Worm (Caenorhabditis elegans) whole organism, late embryonic: ENCODE results near the gene srsx-29.

Experiments
- C38D4.7 ChIP-seq: fragments of 200-800 bp; sonication (Bioruptor generic); optimal IDR thresholded peaks from 2 replicates; lab custom pipeline; 2018; ENCODE audit warnings: mild to moderate bottlenecking, missing genetic modification characterization, moderate library complexity, missing compliant biosample characterization
- F13H6.1 ChIP-seq: sonication (generic microtip); optimal IDR thresholded peaks from 2 replicates; lab custom pipeline; 2016; ENCODE audit warnings: missing genetic modification characterization, missing compliant biosample characterization
- K09A11.1 ChIP-seq: sonication (generic microtip); optimal IDR thresholded peaks from 2 replicates; lab custom pipeline; 2017; ENCODE audit warnings: antibody characterized with exemption, mild to moderate bottlenecking, missing genetic modification characterization, missing compliant biosample characterization; ENCODE audit not compliant: insufficient read depth
- ceh-14 ChIP-seq: sonication (generic microtip); optimal IDR thresholded peaks from 2 replicates; lab custom pipeline; 2016; ENCODE audit warnings: missing genotype, missing genetic modification characterization, missing compliant biosample characterization
- ceh-18 ChIP-seq: sonication (generic microtip); optimal IDR thresholded peaks from 2 replicates; lab custom pipeline; 2016; ENCODE audit warnings: missing genetic modification characterization, missing compliant biosample characterization
- ceh-19 ChIP-seq: fragments of 200-800 bp; sonication (Bioruptor generic); optimal IDR thresholded peaks from 2 replicates; lab custom pipeline; 2018; ENCODE audit warnings: mild to moderate bottlenecking, missing genetic modification characterization, missing compliant biosample characterization
- ceh-22 ChIP-seq: sonication (generic microtip); optimal IDR thresholded peaks from 2 replicates; lab custom pipeline; 2017; ENCODE audit warnings: missing biosample characterization, missing genetic modification characterization
- ceh-24 ChIP-seq: sonication (generic microtip); optimal IDR thresholded peaks from 2 replicates; lab custom pipeline; 2016; ENCODE audit warnings: mild to moderate bottlenecking, missing genetic modification characterization, missing compliant biosample characterization
- ceh-31 ChIP-seq: sonication (generic microtip); optimal IDR thresholded peaks from 2 replicates; lab custom pipeline; 2016; ENCODE audit warnings: missing genetic modification characterization, missing compliant biosample characterization
- ceh-34 ChIP-seq: sonication (generic microtip); optimal IDR thresholded peaks from 2 replicates; lab custom pipeline; 2016; ENCODE audit warnings: mild to moderate bottlenecking, missing genetic modification characterization, missing compliant biosample characterization
- ceh-45 ChIP-seq: fragments of 200-800 bp; sonication (Bioruptor generic); IDR thresholded peaks from 2 replicates; pipeline ENCODE4 v1.3.6; 2022; ENCODE audit warnings: missing genetic modification reagents, missing genetic modification characterization, missing compliant biosample characterization
- ceh-6 ChIP-seq: fragments of 200-800 bp; sonication (Bioruptor generic); optimal IDR thresholded peaks from 2 replicates; lab custom pipeline; 2018; ENCODE audit warnings: mild to moderate bottlenecking, missing genetic modification characterization, missing compliant biosample characterization
- che-1 ChIP-seq: sonication (generic microtip); optimal IDR thresholded peaks from 2 replicates; lab custom pipeline; 2016; ENCODE audit warnings: mild to moderate bottlenecking, missing genetic modification characterization, missing compliant biosample characterization
- elt-4 ChIP-seq: sonication (generic microtip); optimal IDR thresholded peaks from 2 replicates; lab custom pipeline; 2016; ENCODE audit warnings: missing genetic modification characterization, missing compliant biosample characterization
- eyg-1 ChIP-seq: sonication (generic microtip); optimal IDR thresholded peaks from 2 replicates; lab custom pipeline; 2016; ENCODE audit warnings: missing genotype, missing genetic modification characterization, missing compliant biosample characterization
- fkh-10 ChIP-seq: fragments of 150-350 bp; optimal IDR thresholded peaks from 2 replicates; lab custom pipeline; 2014; ENCODE audit warnings: missing biosample characterization, missing genetic modification reagents, missing genetic modification characterization
- fkh-6 ChIP-seq: sonication (generic microtip); optimal IDR thresholded peaks from 2 replicates; lab custom pipeline; 2016; ENCODE audit warnings: missing genetic modification characterization, missing compliant biosample characterization
- hlh-30 ChIP-seq: sonication (generic microtip); optimal IDR thresholded peaks from 2 replicates; lab custom pipeline; 2017; ENCODE audit warnings: antibody characterized with exemption, missing genetic modification characterization, missing compliant biosample characterization; ENCODE audit not compliant: insufficient read depth
- lim-6 ChIP-seq: sonication (generic microtip); optimal IDR thresholded peaks from 2 replicates; lab custom pipeline; 2016; ENCODE audit warnings: missing genetic modification characterization, missing compliant biosample characterization
- lin-11 ChIP-seq: fragments of 200-800 bp; sonication (Bioruptor generic); optimal IDR thresholded peaks from 2 replicates; lab custom pipeline; 2018; ENCODE audit warnings: mild to moderate bottlenecking, missing genetic modification characterization, missing compliant biosample characterization
- mec-3 ChIP-seq: sonication (generic microtip); optimal IDR thresholded peaks from 2 replicates; lab custom pipeline; 2016; ENCODE audit warnings: borderline replicate concordance, missing genetic modification characterization, missing compliant biosample characterization
- nhr-11 ChIP-seq: fragments of 150-350 bp; optimal IDR thresholded peaks from 2 replicates; lab custom pipeline; 2014; ENCODE audit warnings: missing biosample characterization, missing genetic modification characterization
- nhr-232 ChIP-seq: sonication (generic microtip); optimal IDR thresholded peaks from 2 replicates; lab custom pipeline; 2016; ENCODE audit warnings: missing genetic modification characterization, missing compliant biosample characterization
- pat-9 ChIP-seq: fragments of 200-800 bp; sonication (Bioruptor generic); optimal IDR thresholded peaks from 2 replicates; lab custom pipeline; 2018; ENCODE audit warnings: mild to moderate bottlenecking, missing genetic modification characterization, moderate library complexity, missing compliant biosample characterization
- pax-1 ChIP-seq: fragments of 150-350 bp; optimal IDR thresholded peaks from 2 replicates; lab custom pipeline; 2014; ENCODE audit warnings: missing biosample characterization, missing genetic modification characterization
- pha-4 ChIP-seq: fragments of 150-350 bp; optimal IDR thresholded peaks from 2 replicates; lab custom pipeline; 2018; ENCODE audit warnings: missing biosample characterization, missing genetic modification reagents, missing genetic modification characterization
- pros-1 ChIP-seq: fragments of 150-350 bp; optimal IDR thresholded peaks from 2 replicates; lab custom pipeline; 2014; ENCODE audit warnings: missing biosample characterization, missing genetic modification reagents, missing genetic modification characterization
- ref-2 ChIP-seq: sonication (generic microtip); optimal IDR thresholded peaks from 2 replicates; lab custom pipeline; 2016; ENCODE audit warnings: missing genetic modification characterization, missing compliant biosample characterization
- sdc-2 ChIP-seq: sonication (generic microtip); optimal IDR thresholded peaks from 2 replicates; lab custom pipeline; 2016; ENCODE audit warnings: missing genotype, missing genetic modification characterization, missing compliant biosample characterization
- sox-2 ChIP-seq: fragments of 200-800 bp; sonication (Bioruptor generic); IDR thresholded peaks from 2 replicates; pipeline ENCODE4 v1.3.6; 2022; ENCODE audit warnings: missing genetic modification reagents, missing genetic modification characterization, missing compliant biosample characterization
- syd-9 ChIP-seq: sonication (generic microtip); optimal IDR thresholded peaks from 2 replicates; lab custom pipeline; 2016; ENCODE audit warnings: mild to moderate bottlenecking, missing genetic modification characterization, moderate library complexity, missing compliant biosample characterization
- unc-3 ChIP-seq, 2 experiments: fragments of 200-800 bp in 1 of 2; sonication (Bioruptor generic) in 1 of 2; sonication (generic microtip) in 1 of 2; conservative IDR thresholded peaks in 1 of 2; optimal IDR thresholded peaks in 1 of 2; 2 replicates each; pipeline versions ENCODE4 v1.3.6 to Lab custom; 2016 to 2022; ENCODE audit warnings: missing compliant biosample characterization in 2 of 2, missing genetic modification characterization in 2 of 2, missing genetic modification reagents in 1 of 2
- unc-55 ChIP-seq: sonication (generic microtip); optimal IDR thresholded peaks from 2 replicates; lab custom pipeline; 2017; ENCODE audit warnings: missing biosample characterization, missing genetic modification reagents, missing genetic modification characterization
- unc-86 ChIP-seq: sonication (generic microtip); optimal IDR thresholded peaks from 2 replicates; lab custom pipeline; 2016; ENCODE audit warnings: missing genetic modification characterization, missing compliant biosample characterization
- ztf-16 ChIP-seq: sonication (generic microtip); optimal IDR thresholded peaks from 2 replicates; lab custom pipeline; 2017; ENCODE audit warnings: missing genetic modification characterization, missing compliant biosample characterization

srsx-29 gene

DNA sequence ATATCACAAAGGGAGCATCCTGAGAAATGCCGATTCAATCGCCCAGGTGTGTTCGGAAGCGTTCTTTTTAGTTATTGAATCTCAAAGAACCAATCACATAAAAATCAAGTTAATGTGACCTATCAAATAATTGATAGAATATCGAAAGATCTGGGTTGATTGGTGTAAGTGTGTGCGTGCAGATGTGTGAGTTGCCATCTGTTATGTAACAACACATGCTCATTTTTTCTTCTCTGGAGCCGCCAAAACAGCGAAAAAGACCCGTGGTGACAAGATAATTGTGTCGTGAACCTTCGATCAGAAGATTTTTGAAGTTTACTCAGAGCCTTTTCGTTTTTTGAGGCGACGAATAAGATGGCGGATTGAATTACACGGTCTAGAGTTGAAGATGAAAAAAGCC lies 8.0 kb upstream of the srsx-29 start:
- TF ChIP-seq ceh-18 = peak; percentile 60
- no peak for TF ChIP-seq elt-4 (tag; lab: Kevin White, UChicago)

DNA sequence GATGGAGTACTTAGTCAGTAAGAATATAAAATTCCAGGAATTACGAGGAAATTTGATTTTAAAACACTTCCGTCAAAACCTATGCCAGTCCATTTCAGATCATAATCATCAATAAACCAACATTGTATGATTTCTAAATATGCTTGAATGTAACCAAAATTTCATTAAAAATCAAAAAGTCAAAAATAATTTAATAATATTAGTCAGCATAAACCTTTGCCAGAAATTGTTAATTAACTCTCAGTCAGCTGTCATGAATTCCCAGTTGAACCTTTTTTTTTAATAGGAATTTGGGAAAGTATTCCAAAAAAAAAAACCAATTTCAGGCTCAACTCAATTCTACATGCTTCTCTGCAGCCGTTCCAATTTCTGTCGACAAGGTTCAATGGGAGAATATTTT lies 6.4 kb upstream of the srsx-29 start, which contains the start of gene srsx-26:
TSS of gene srsx-26 (plus strand) at position 301 of the 400 bp plus-strand sequence.
- no peak for TF ChIP-seq ceh-24 (tag; lab: Kevin White, UChicago)
- TF ChIP-seq nhr-232 (tag; lab: Kevin White, UChicago) = no peak
- TF ChIP-seq K09A11.1 (tag; lab: Kevin White, UChicago) = no peak
- TF ChIP-seq mec-3 (tag; lab: Kevin White, UChicago) = no peak
- TF ChIP-seq C38D4.7 (GFP tag; lab: Kevin White, UChicago) = no peak
- TF ChIP-seq sox-2 (GFP tag; lab: Robert Waterston, UW) = no peak
- TF ChIP-seq unc-86 (tag; lab: Kevin White, UChicago) = no peak
- TF ChIP-seq ref-2 (tag; lab: Kevin White, UChicago) = no peak
- no peak for TF ChIP-seq lin-11 (tag; lab: Kevin White, UChicago)
- no peak for TF ChIP-seq nhr-11 (tag; lab: Kevin White, UChicago)
- no peak for TF ChIP-seq unc-3 (GFP tag; conservative IDR thresholded peaks at IDR 0.05; lab: Robert Waterston, UW)
- TF ChIP-seq unc-3 (tag; optimal IDR thresholded peaks at IDR 0.05; lab: Kevin White, UChicago) = no peak

DNA sequence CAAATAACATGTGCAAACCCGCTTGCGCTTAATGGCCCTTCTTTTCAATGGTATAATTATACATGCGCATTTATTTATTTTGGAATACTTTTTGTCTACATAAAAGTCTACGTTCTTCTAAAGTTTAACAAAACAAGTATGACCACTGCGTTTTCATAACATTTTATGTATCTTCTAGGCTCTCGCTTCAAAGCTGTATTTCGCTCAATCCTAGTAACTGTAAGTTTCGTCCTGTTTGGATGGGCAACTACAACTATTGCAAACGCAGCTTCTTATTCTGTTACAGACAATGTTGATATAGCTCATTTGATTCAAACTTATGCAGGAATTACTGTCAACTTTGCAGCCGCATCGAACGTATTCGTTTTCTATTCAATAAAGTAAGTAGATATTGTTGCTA lies 5.1 kb upstream of the srsx-29 start, which contains the start of gene srsx-27:
TSS of gene srsx-27 (plus strand) at position 301 of the 400 bp plus-strand sequence.
- no peak for TF ChIP-seq lim-6 (tag; lab: Kevin White, UChicago)
- no peak for TF ChIP-seq unc-3 (GFP tag; conservative IDR thresholded peaks at IDR 0.05; lab: Robert Waterston, UW)
- TF ChIP-seq unc-3 (tag; optimal IDR thresholded peaks at IDR 0.05; lab: Kevin White, UChicago) = no peak
- no peak for TF ChIP-seq hlh-30 (tag; lab: Kevin White, UChicago)
- TF ChIP-seq elt-4 (tag; lab: Kevin White, UChicago) = no peak
- no peak for TF ChIP-seq che-1 (tag; lab: Kevin White, UChicago)
- no peak for TF ChIP-seq ceh-14 (tag; lab: Kevin White, UChicago)
- TF ChIP-seq pat-9 (tag; lab: Kevin White, UChicago) = no peak

DNA sequence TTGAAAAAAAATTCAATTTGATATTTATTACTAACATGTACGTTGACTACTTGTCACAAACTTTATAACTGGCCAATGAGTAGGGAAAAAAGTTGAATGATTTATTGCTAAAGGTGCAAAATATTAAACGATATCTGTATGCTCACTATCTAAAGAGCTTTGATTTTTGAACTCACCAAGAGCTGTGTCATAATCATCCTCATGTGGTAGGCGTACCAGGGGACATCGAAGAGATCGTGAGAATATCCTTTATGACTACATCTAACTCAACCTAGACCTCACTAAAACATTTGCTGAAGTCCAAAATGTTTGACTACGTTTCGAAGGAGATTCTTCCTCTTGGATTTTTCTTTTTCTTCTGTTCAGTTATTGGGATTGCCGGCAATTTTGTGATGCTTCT lies 2.5 kb upstream of the srsx-29 start, which contains the start of gene srsx-28:
TSS of gene srsx-28 (plus strand) at position 301 of the 400 bp plus-strand sequence.
- TF ChIP-seq sox-2 (GFP tag; lab: Robert Waterston, UW) = no peak
- TF ChIP-seq elt-4 (tag; lab: Kevin White, UChicago) = no peak
- no peak for TF ChIP-seq pros-1
- no peak for TF ChIP-seq ceh-6
- no peak for TF ChIP-seq hlh-30 (tag; lab: Kevin White, UChicago)
- TF ChIP-seq syd-9 = no peak
- TF ChIP-seq ceh-31 (tag; lab: Kevin White, UChicago) = no peak
- no peak for TF ChIP-seq fkh-10 (GFP tag; lab: Kevin White, UChicago)
- no peak for TF ChIP-seq che-1 (tag; lab: Kevin White, UChicago)
- TF ChIP-seq pha-4 = no peak
- no peak for TF ChIP-seq nhr-11 (tag; lab: Kevin White, UChicago)
- no peak for TF ChIP-seq unc-55 (GFP tag; lab: Kevin White, UChicago)

DNA sequence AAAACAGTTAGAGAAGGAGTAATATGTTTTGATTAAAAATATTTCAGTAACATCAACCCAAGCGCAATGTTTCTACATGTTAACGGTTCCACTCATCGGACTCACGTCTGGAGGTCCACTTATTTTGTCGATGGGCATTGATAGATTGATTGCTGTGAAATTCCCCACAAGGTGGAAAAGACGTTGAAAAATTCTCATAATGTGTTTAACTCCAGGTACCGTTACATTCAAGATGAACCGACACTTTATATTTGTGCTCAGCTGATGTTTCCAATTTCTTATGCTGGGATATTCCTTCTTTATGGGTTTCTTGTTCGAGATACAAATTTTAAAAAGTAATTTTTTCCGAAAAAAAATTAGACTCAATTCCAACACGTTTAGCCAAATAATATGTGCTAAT lies 1.7 kb upstream of the srsx-29 start:
- no peak for TF ChIP-seq pax-1 (tag; lab: Kevin White, UChicago)
- no peak for TF ChIP-seq ceh-45 (GFP tag; lab: Robert Waterston, UW)
- no peak for TF ChIP-seq sdc-2 (tag; lab: Kevin White, UChicago)
- TF ChIP-seq C38D4.7 (GFP tag; lab: Kevin White, UChicago) = no peak
- no peak for TF ChIP-seq fkh-6 (tag; lab: Kevin White, UChicago)
- TF ChIP-seq ztf-16 (tag; lab: Kevin White, UChicago) = no peak
- no peak for TF ChIP-seq ceh-19 (GFP tag; lab: Kevin White, UChicago)
- TF ChIP-seq nhr-11 (tag; lab: Kevin White, UChicago) = no peak
- no peak for TF ChIP-seq ceh-34 (tag; lab: Kevin White, UChicago)
- no peak for TF ChIP-seq eyg-1 (tag; lab: Kevin White, UChicago)
- no peak for TF ChIP-seq K09A11.1 (tag; lab: Kevin White, UChicago)
- TF ChIP-seq elt-4 (tag; lab: Kevin White, UChicago) = no peak
- no peak for TF ChIP-seq ceh-22 (tag; lab: Kevin White, UChicago)
- no peak for TF ChIP-seq F13H6.1 (tag; lab: Kevin White, UChicago)
